Worm (Caenorhabditis elegans): ENCODE measurements around the gene F25B5.3.
A peak's percentile ranks its signal among the peaks of the same experiment; 100 is the strongest.

F25B5.3 gene

ce11 chrIII:5939453-5940296, 9.0 kb upstream of the F25B5.3 start, which contains the start of gene ubq-1:
Gene ubq-1, plus strand, starts transcription at chrIII:5940254.
- no peak for TF ChIP-seq daf-16 (GFP tag; optimal IDR thresholded peaks at IDR 0.05)
- peak; percentile 0 for TF ChIP-seq daf-16 (tag; optimal IDR thresholded peaks at IDR 0.05)
- no peak for TF ChIP-seq D1046.2 (GFP tag; IDR thresholded peaks at IDR 0.05)
- no peak for TF ChIP-seq madf-9 (GFP tag; conservative IDR thresholded peaks at IDR 0.05)
- TF ChIP-seq egl-43 (GFP tag; IDR thresholded peaks at IDR 0.05), result peak; percentile 37; the same call in 1 of the 2 replicates
- TF ChIP-seq pha-4 (GFP tag; IDR thresholded peaks at IDR 0.05), result peak; percentile 27; the same call in 1 of the 2 replicates
- TF ChIP-seq pha-4 (tag; optimal IDR thresholded peaks at IDR 0.05), result no peak
- TF ChIP-seq hlh-11 (tag; optimal IDR thresholded peaks at IDR 0.05), result no peak
- TF ChIP-seq ces-1 (GFP tag; optimal IDR thresholded peaks at IDR 0.05), result no peak
- no peak for TF ChIP-seq spr-3 (GFP tag; optimal IDR thresholded peaks at IDR 0.05)
- TF ChIP-seq lin-29 (GFP tag; IDR thresholded peaks at IDR 0.05), result peak; percentile 50; the same call in 1 of the 2 replicates
- no peak for TF ChIP-seq F44E2.7 (GFP tag; IDR thresholded peaks at IDR 0.05)
- no peak for TF ChIP-seq nhr-10 (tag; optimal IDR thresholded peaks at IDR 0.05)
- TF ChIP-seq F37D6.2 (tag; optimal IDR thresholded peaks at IDR 0.05), result no peak
- TF ChIP-seq Y75B8A.6 (GFP tag; IDR thresholded peaks at IDR 0.05), result no peak
- TF ChIP-seq set-16 (GFP tag; IDR thresholded peaks at IDR 0.05), result no peak
- TF ChIP-seq hlh-30 (tag; optimal IDR thresholded peaks at IDR 0.05; ENCODE audit: insufficient read depth), result peak; percentile 92
- TF ChIP-seq T26A8.4 (GFP tag; IDR thresholded peaks at IDR 0.05), result peak; percentile 25
- TF ChIP-seq snpc-1.2 (GFP tag; IDR thresholded peaks at IDR 0.05), result no peak
- TF ChIP-seq cey-2 (tag; optimal IDR thresholded peaks at IDR 0.05; ENCODE audit: borderline replicate concordance, insufficient read depth), result no peak
- TF ChIP-seq aha-1 (tag), result peak; percentile 48
- no peak for TF ChIP-seq nhr-111 (GFP tag; optimal IDR thresholded peaks at IDR 0.05)
- no peak for TF ChIP-seq zip-2 (tag; optimal IDR thresholded peaks at IDR 0.05)
- no peak for TF ChIP-seq pqm-1 (tag; optimal IDR thresholded peaks at IDR 0.05)
- TF ChIP-seq nhr-42 (GFP tag; IDR thresholded peaks at IDR 0.05), result no peak
- TF ChIP-seq unc-62 (GFP tag; optimal IDR thresholded peaks at IDR 0.05 in 1 of 2), result peak in 1 of 2 experiments; percentile 96
- TF ChIP-seq unc-62 (tag; optimal IDR thresholded peaks at IDR 0.05), result no peak
- TF ChIP-seq ceh-32 (tag; optimal IDR thresholded peaks at IDR 0.05; ENCODE audit: poor library complexity), result no peak
- TF ChIP-seq ceh-20 (GFP tag; IDR thresholded peaks at IDR 0.05), result no peak
- TF ChIP-seq ama-1 (optimal IDR thresholded peaks at IDR 0.05), result no peak
- no peak for TF ChIP-seq nhr-28 (tag; optimal IDR thresholded peaks at IDR 0.05)
- no peak for TF ChIP-seq nhr-41 (GFP tag; IDR thresholded peaks at IDR 0.05)
- 0 out of 4 replicates have a peak, but pooled peaks of 1 of the 2 experiments have one; percentile 61 for TF ChIP-seq madf-5 (GFP tag; IDR thresholded peaks at IDR 0.05)
- TF ChIP-seq mes-2 (tag; optimal IDR thresholded peaks at IDR 0.05; ENCODE audit: poor library complexity, severe bottlenecking), result peak; percentile 10
- TF ChIP-seq mep-1 (tag; optimal IDR thresholded peaks at IDR 0.05), result peak; percentile 19
- peak; percentile 12 for TF ChIP-seq T20F7.1 (GFP tag; optimal IDR thresholded peaks at IDR 0.05)
- no peak for TF ChIP-seq zfp-2 (tag; optimal IDR thresholded peaks at IDR 0.05)
- no peak for TF ChIP-seq duxl-1 (tag; optimal IDR thresholded peaks at IDR 0.05; ENCODE audit: poor library complexity)
- 0 out of 2 replicates have a peak, but pooled peaks have one; percentile 3 for TF ChIP-seq arid-1 (GFP tag; conservative IDR thresholded peaks at IDR 0.05)
- TF ChIP-seq nhr-48 (tag; optimal IDR thresholded peaks at IDR 0.05), result no peak
- no peak for TF ChIP-seq snpc-4 (tag; optimal IDR thresholded peaks at IDR 0.05)
- TF ChIP-seq ctbp-1 (GFP tag; IDR thresholded peaks at IDR 0.05), result peak; percentile 51
- TF ChIP-seq ceh-44 (GFP tag; IDR thresholded peaks at IDR 0.05), result 0 out of 2 replicates have a peak, but pooled peaks have one; percentile 1
- TF ChIP-seq ceh-62 (tag; optimal IDR thresholded peaks at IDR 0.05), result no peak
- TF ChIP-seq F10B5.3 (tag; optimal IDR thresholded peaks at IDR 0.05), result no peak
- TF ChIP-seq dmd-9 (GFP tag; IDR thresholded peaks at IDR 0.05), result no peak; the same call in 1 of the 2 replicates
- no peak for TF ChIP-seq ceh-28 (tag; optimal IDR thresholded peaks at IDR 0.05)
- no peak for TF ChIP-seq saeg-2 (GFP tag; IDR thresholded peaks at IDR 0.05)
- no peak for TF ChIP-seq nhr-25 (tag; optimal IDR thresholded peaks at IDR 0.05; ENCODE audit: borderline replicate concordance, insufficient read depth)

Data from whole organism, L4 larva.